Fruit fly (Drosophila melanogaster): ENCODE data around the gene NijA.

The NijA gene

DNA sequence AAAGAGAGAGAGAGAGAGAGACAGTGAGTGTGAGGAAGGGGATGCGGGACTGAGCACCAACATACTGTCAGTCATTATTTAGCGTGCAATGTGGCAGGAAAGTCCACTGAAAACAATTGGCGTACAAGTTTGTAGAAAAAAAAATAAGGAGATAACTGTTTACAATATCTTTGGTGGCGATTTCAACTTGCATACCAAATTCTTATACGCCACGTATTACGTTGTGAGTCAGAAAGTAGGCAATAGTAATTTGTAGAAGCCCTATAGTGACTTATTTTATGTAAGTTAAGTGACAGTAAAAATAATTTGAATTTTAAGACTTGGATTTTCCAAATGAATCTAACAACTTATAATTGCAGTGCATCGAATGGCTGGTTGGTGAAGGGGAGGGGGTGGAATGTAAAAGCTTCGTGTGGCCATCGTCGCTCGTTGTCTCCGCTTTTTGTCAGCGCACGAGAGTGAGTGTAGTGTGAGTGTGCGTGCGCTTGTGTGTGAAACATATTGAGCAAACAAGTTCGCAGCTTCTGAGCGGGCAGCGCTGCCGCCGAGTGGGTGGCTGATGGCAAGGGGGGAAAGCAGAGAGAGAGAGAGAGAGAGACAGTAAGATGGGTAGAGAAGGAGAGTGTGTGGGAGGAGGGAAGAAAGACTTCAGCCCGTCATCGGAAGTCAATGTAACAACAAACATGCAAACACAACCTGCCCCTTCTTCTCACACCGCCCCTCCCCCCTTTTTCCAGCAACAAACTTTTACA is 43.2 kb upstream of the NijA start (continued):
- TF ChIP-seq vfl (GFP tag; optimal IDR thresholded peaks at IDR 0.05): peak; percentile 87
- TF ChIP-seq Nf-YB (GFP tag; optimal IDR thresholded peaks at IDR 0.05): peak; percentile 67
- 0 out of 2 replicates have a peak, but pooled peaks have one; percentile 49 for TF ChIP-seq chm (GFP tag; IDR thresholded peaks at IDR 0.05)
- no peak for TF ChIP-seq CG17912 (GFP tag; optimal IDR thresholded peaks at IDR 0.05)
- TF ChIP-seq CG2889 (GFP tag; IDR thresholded peaks at IDR 0.05): peak; percentile 72; the same call in 2 of the 3 replicates
- TF ChIP-seq yki (optimal IDR thresholded peaks at IDR 0.05): peak; percentile 61
- TF ChIP-seq H2.0 (GFP tag; IDR thresholded peaks at IDR 0.05): peak; percentile 70
- peak; percentile 84 for TF ChIP-seq wor (GFP tag; IDR thresholded peaks at IDR 0.05)
- no peak; the same call in 1 of the 2 replicates for TF ChIP-seq bbx (GFP tag; IDR thresholded peaks at IDR 0.05; ENCODE audit: partially characterized antibody)
- peak; percentile 83 for TF ChIP-seq NC2β (GFP tag; optimal IDR thresholded peaks at IDR 0.05)
- peak; percentile 95 for TF ChIP-seq cwo (GFP tag; optimal IDR thresholded peaks at IDR 0.05)
- peak; percentile 86 for TF ChIP-seq luna (GFP tag; optimal IDR thresholded peaks at IDR 0.05)
- TF ChIP-seq HmgD (GFP tag; optimal IDR thresholded peaks at IDR 0.05): peak; percentile 55
- TF ChIP-seq CG18476 (GFP tag; optimal IDR thresholded peaks at IDR 0.05): peak; percentile 92
- TF ChIP-seq caup (GFP tag; optimal IDR thresholded peaks at IDR 0.05; ENCODE audit: severe bottlenecking): peak; percentile 96
- peak; percentile 81 for TF ChIP-seq gcm (GFP tag; optimal IDR thresholded peaks at IDR 0.05)
- TF ChIP-seq D19B (GFP tag; optimal IDR thresholded peaks at IDR 0.05): peak; percentile 88
- no peak for TF ChIP-seq Doc3 (GFP tag; IDR thresholded peaks at IDR 0.05; ENCODE audit: partially characterized antibody)
- TF ChIP-seq CG14667 (GFP tag; IDR thresholded peaks at IDR 0.05): peak; percentile 87
- peak; percentile 93 for TF ChIP-seq CG10543 (GFP tag; optimal IDR thresholded peaks at IDR 0.05)
- peak; percentile 93 for TF ChIP-seq org-1 (GFP tag; optimal IDR thresholded peaks at IDR 0.05)
- peak; percentile 87 for TF ChIP-seq CG10267 (tag; optimal IDR thresholded peaks at IDR 0.05)
- TF ChIP-seq Dad (GFP tag; optimal IDR thresholded peaks at IDR 0.05): peak; percentile 89
- peak; percentile 68 for TF ChIP-seq CG14965 (GFP tag; optimal IDR thresholded peaks at IDR 0.05; ENCODE audit: borderline replicate concordance)
- TF ChIP-seq danr (GFP tag; IDR thresholded peaks at IDR 0.05): peak; percentile 97
- TF ChIP-seq CG11085 (GFP tag; IDR thresholded peaks at IDR 0.05): peak; percentile 82
- TF ChIP-seq nmo (GFP tag; optimal IDR thresholded peaks at IDR 0.05): peak; percentile 98
- peak; percentile 59 for TF ChIP-seq rib (GFP tag; IDR thresholded peaks at IDR 0.05)
- peak; percentile 54 for TF ChIP-seq grau (tag; optimal IDR thresholded peaks at IDR 0.05)
- TF ChIP-seq CG2116 (GFP tag; optimal IDR thresholded peaks at IDR 0.05): peak; percentile 44
- peak; percentile 89 for TF ChIP-seq Side (GFP tag; optimal IDR thresholded peaks at IDR 0.05)
- TF ChIP-seq CG32532 (GFP tag; IDR thresholded peaks at IDR 0.05): peak; percentile 88
- TF ChIP-seq ssp (GFP tag; IDR thresholded peaks at IDR 0.05): peak; percentile 83; the same call in 1 of the 2 replicates
- peak; percentile 23 for TF ChIP-seq ftz-f1 (GFP tag; optimal IDR thresholded peaks at IDR 0.05)
- peak; percentile 98 for TF ChIP-seq Adf1 (GFP tag; IDR thresholded peaks at IDR 0.05)
- TF ChIP-seq Hey (tag; optimal IDR thresholded peaks at IDR 0.05): peak; percentile 47
- TF ChIP-seq Gug (GFP tag; IDR thresholded peaks at IDR 0.05): peak; percentile 77
- no peak for TF ChIP-seq BEAF-32 (GFP tag; optimal IDR thresholded peaks at IDR 0.05)
- peak in 1 of 2 experiments; percentile 99 for TF ChIP-seq eve (GFP tag; optimal IDR thresholded peaks at IDR 0.05)
- peak; percentile 91 for TF ChIP-seq emc (GFP tag; optimal IDR thresholded peaks at IDR 0.05)
- TF ChIP-seq CG3726 (GFP tag; IDR thresholded peaks at IDR 0.05): peak; percentile 93
- TF ChIP-seq trh (GFP tag; optimal IDR thresholded peaks at IDR 0.05): peak; percentile 80
- peak; percentile 86 for TF ChIP-seq chn (GFP tag; optimal IDR thresholded peaks at IDR 0.05)
- TF ChIP-seq CG2678 (tag; optimal IDR thresholded peaks at IDR 0.05): peak; percentile 94
- no peak; the same call in 2 of the 3 replicates for TF ChIP-seq zen2 (GFP tag; IDR thresholded peaks at IDR 0.05; ENCODE audit: partially characterized antibody)
- TF ChIP-seq crc (GFP tag; optimal IDR thresholded peaks at IDR 0.05): peak; percentile 91
- peak; percentile 81 for TF ChIP-seq CG12744 (GFP tag; optimal IDR thresholded peaks at IDR 0.05)
- TF ChIP-seq CG6854 (GFP tag; optimal IDR thresholded peaks at IDR 0.05): peak; percentile 85
- peak; percentile 94 for TF ChIP-seq CG12071 (GFP tag; optimal IDR thresholded peaks at IDR 0.05)
